Worm (Caenorhabditis elegans): ENCODE measurements around the gene blos-1.
A peak's percentile ranks its signal among the peaks of the same experiment; 100 is the strongest.

ce11 chrIII:10248441-10249137 lies 36.8 kb upstream of the blos-1 start, which contains the start of the genes div-1 and cor-1:
- TF ChIP-seq tbx-2 (tag; optimal IDR thresholded peaks at IDR 0.05) (peak; percentile 56), ceh-18 (tag; optimal IDR thresholded peaks at IDR 0.05) (peak; percentile 76), unc-3 (GFP tag; conservative IDR thresholded peaks at IDR 0.05) (no peak), unc-3 (tag; optimal IDR thresholded peaks at IDR 0.05) (no peak), hlh-8 (tag; optimal IDR thresholded peaks at IDR 0.05) (peak; percentile 4), elt-4 (tag; optimal IDR thresholded peaks at IDR 0.05) (no peak), eyg-1 (tag; optimal IDR thresholded peaks at IDR 0.05) (no peak), ceh-9 (tag; optimal IDR thresholded peaks at IDR 0.05) (no peak), hlh-15 (tag; optimal IDR thresholded peaks at IDR 0.05) (no peak), dmd-4 (tag; optimal IDR thresholded peaks at IDR 0.05; ENCODE audit: borderline replicate concordance) (no peak), zip-5 (tag; optimal IDR thresholded peaks at IDR 0.05) (no peak), pha-4 (tag; optimal IDR thresholded peaks at IDR 0.05) (no peak)
